Fruit fly (Drosophila melanogaster) whole organism, embryonic: ENCODE measurements around the gene Pex14.

Experiments used
- CG30403 ChIP-seq: fragments of 200-800 bp; sonication (Bioruptor generic); optimal IDR thresholded peaks from 3 replicates; lab custom pipeline; 2016; ENCODE audit warnings: missing biosample characterization, missing genetic modification characterization
- Dek ChIP-seq: fragments of 200-800 bp; sonication (Bioruptor generic); optimal IDR thresholded peaks from 3 replicates; lab custom pipeline; 2019; ENCODE audit warnings: missing biosample characterization, mild to moderate bottlenecking, missing genetic modification characterization, moderate library complexity
- schlank ChIP-seq: fragments of 200-800 bp; sonication (Bioruptor generic); optimal IDR thresholded peaks from 2 replicates; lab custom pipeline; 2018; ENCODE audit warnings: missing biosample characterization, mild to moderate bottlenecking, missing genetic modification characterization

- TF ChIP-seq schlank (tag; lab: Kevin White, UChicago) (no peak), CG30403 (GFP tag; lab: Kevin White, UChicago) (no peak), Dek (tag; lab: Kevin White, UChicago) (no peak)
These were observed 41.3 kb upstream of the Pex14 start for dm6 chr3L:20737346-20737745.
